Worm (Caenorhabditis elegans): ENCODE data around the gene ebp-2.

- TF ChIP-seq tra-4 (tag; optimal IDR thresholded peaks at IDR 0.05) (no peak), flt-1 (GFP tag; IDR thresholded peaks at IDR 0.05) (no peak), ama-1 (optimal IDR thresholded peaks at IDR 0.05) (no peak), pes-1 (GFP tag; IDR thresholded peaks at IDR 0.05) (no peak), ceh-13 (GFP tag; optimal IDR thresholded peaks at IDR 0.05) (no peak), sea-1 (GFP tag; conservative IDR thresholded peaks at IDR 0.05) (no peak), ceh-36 (tag; optimal IDR thresholded peaks at IDR 0.05) (no peak), tbx-11 (GFP tag; IDR thresholded peaks at IDR 0.05) (no peak)
Observed at ce11 chrII:11443862-11444261, 1.3 kb downstream of the ebp-2 start, which contains the start of gene adbp-1.

Measured in whole organism, early embryonic.